Worm (Caenorhabditis elegans): Measurements from ENCODE around the gene cox-14.
A peak's percentile ranks its signal among the peaks of the same experiment; 100 is the strongest.

The cox-14 gene

DNA sequence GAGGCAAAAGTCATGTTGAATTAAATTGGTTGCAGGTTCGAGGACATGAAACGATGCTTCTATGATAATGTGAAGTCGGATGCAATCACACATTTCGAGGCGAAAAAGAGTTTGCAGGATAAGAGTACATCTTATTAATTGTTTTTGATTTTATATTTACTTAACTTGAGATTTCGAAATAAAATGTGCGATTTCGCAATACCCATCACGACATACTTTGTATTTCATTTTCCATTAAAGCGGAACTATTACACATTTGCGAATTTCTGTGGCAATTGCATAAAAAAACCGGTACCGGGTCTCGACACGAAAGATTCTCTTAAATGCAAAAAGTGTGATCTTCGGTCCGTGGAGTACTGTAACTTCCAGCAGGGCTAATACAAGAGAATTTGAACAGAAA, 16.4 kb upstream of the cox-14 start:
- peak; percentile 87; the same call in 1 of the 2 replicates for TF ChIP-seq cebp-1 (GFP tag; IDR thresholded peaks at IDR 0.05)
- peak; percentile 99 for TF ChIP-seq cebp-1 (tag; optimal IDR thresholded peaks at IDR 0.05)
- TF ChIP-seq hsf-1 (GFP tag; IDR thresholded peaks at IDR 0.05), result no peak

DNA sequence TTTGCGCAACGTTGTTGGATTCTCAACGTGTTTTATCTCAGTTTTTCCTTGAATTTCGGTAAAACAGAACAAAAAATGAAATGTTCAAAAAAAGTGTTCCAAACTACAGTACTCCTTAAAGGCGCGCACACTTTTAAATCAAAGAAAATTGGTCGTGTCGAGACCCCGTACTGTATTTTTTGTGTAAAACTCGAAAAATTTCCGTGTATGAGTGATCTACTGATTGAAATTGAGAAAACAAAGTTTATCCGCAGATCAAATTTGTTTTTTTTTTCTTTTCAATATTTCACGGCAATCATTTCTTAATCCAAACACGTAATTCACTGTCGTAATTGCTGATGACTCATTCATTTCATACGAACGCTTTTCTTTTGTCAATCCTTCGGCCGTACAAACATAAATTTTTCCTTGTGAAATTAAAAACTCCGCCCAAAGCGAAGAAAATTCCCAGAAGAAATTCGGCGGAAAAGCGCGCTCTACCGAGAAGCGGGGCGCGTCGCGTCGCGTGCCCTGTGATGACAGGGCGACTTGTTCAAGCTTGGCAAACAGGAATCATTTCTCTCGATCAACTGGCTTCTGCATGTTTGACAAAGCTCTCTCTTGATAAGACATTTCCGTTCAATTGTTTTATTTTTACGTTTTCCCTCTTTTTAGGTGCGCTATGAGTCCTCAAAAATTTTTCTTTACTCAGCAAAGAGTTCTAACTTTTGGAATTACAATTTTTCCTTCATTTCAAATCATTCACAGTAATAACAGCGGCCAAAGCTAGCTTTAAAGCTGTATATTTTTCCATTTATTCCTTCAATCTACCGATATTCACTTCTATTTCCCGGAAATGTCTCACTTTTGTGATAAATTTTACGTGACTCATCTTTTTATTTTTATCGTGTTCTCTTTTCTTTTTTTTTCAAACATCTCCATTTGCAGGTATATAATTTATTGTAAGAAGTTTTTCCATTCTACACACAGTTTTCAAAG, 15.6 kb upstream of the cox-14 start, which contains the start of gene chc-1:
chc-1 (plus strand) TSS at position 928 of the 978 bp plus-strand sequence.
- TF ChIP-seq Y79H2A.3 (GFP tag; conservative IDR thresholded peaks at IDR 0.05) (no peak), mxl-1 (tag; optimal IDR thresholded peaks at IDR 0.05) (no peak), hrde-1 (tag; optimal IDR thresholded peaks at IDR 0.05; ENCODE audit: borderline replicate concordance) (no peak), F52B5.7 (tag; optimal IDR thresholded peaks at IDR 0.05) (no peak), ZK185.1 (tag; optimal IDR thresholded peaks at IDR 0.05; ENCODE audit: poor library complexity, severe bottlenecking) (no peak), attf-5 (GFP tag; optimal IDR thresholded peaks at IDR 0.05) (peak; percentile 33), mcd-1 (GFP tag; IDR thresholded peaks at IDR 0.05) (peak; percentile 67), F37B4.10 (GFP tag; IDR thresholded peaks at IDR 0.05) (no peak), unc-62 (GFP tag; optimal IDR thresholded peaks at IDR 0.05) (no peak), fkh-3 (tag; optimal IDR thresholded peaks at IDR 0.05) (no peak), lin-40 (tag; optimal IDR thresholded peaks at IDR 0.05) (no peak), nhr-90 (tag; optimal IDR thresholded peaks at IDR 0.05) (no peak), K12H6.12 (tag; optimal IDR thresholded peaks at IDR 0.05) (no peak), lir-1 (GFP tag; conservative IDR thresholded peaks at IDR 0.05) (no peak), tbp1 (GFP tag; optimal IDR thresholded peaks at IDR 0.05) (no peak), snpc-3.4 (tag; optimal IDR thresholded peaks at IDR 0.05) (no peak), repo-1 (tag; optimal IDR thresholded peaks at IDR 0.05) (no peak), ceh-79 (tag; optimal IDR thresholded peaks at IDR 0.05) (no peak), mes-4 (tag; optimal IDR thresholded peaks at IDR 0.05) (no peak), ceh-58 (GFP tag; IDR thresholded peaks at IDR 0.05) (no peak), gei-17 (GFP tag; optimal IDR thresholded peaks at IDR 0.05) (no peak), snpc-1.1 (tag; optimal IDR thresholded peaks at IDR 0.05; ENCODE audit: insufficient read depth) (no peak), snpc-1.3 (tag; optimal IDR thresholded peaks at IDR 0.05; ENCODE audit: insufficient read depth) (no peak), dox-1 (GFP tag; IDR thresholded peaks at IDR 0.05) (peak; percentile 46; the same call in 1 of the 2 replicates), xnd-1 (tag; optimal IDR thresholded peaks at IDR 0.05) (peak; percentile 47), rpc-1 (optimal IDR thresholded peaks at IDR 0.05) (no peak), rpc-1 (tag; optimal IDR thresholded peaks at IDR 0.05) (no peak), athp-1 (tag; optimal IDR thresholded peaks at IDR 0.05) (no peak), aptf-3 (GFP tag; IDR thresholded peaks at IDR 0.05) (0 out of 2 replicates have a peak, but pooled peaks have one; percentile 39), ceh-100 (GFP tag; IDR thresholded peaks at IDR 0.05) (no peak), cebp-1 (GFP tag; IDR thresholded peaks at IDR 0.05) (no peak), cebp-1 (tag; optimal IDR thresholded peaks at IDR 0.05) (peak; percentile 16), madf-6 (GFP tag; IDR thresholded peaks at IDR 0.05) (peak; percentile 90), ztf-3 (GFP tag; optimal IDR thresholded peaks at IDR 0.05) (no peak), aptf-2 (GFP tag; conservative IDR thresholded peaks at IDR 0.05) (peak; percentile 72), pha-4 (tag; optimal IDR thresholded peaks at IDR 0.05) (no peak), nhr-80 (tag; optimal IDR thresholded peaks at IDR 0.05) (peak; percentile 52), F33H1.4 (GFP tag; IDR thresholded peaks at IDR 0.05) (peak; percentile 77), lin-26 (GFP tag; IDR thresholded peaks at IDR 0.05) (no peak), tlf-1 (GFP tag; optimal IDR thresholded peaks at IDR 0.05) (peak; percentile 20), K11D2.4 (GFP tag; IDR thresholded peaks at IDR 0.05) (no peak), nhr-120 (GFP tag; IDR thresholded peaks at IDR 0.05) (no peak), F57A8.1 (GFP tag; optimal IDR thresholded peaks at IDR 0.05) (no peak), D2030.7 (GFP tag; IDR thresholded peaks at IDR 0.05) (peak; percentile 40; the same call in 1 of the 2 replicates)
